Worm (Caenorhabditis elegans) whole organism, L4 larva: Measurements from ENCODE around the gene F26A10.2.

Experiments
- F10B5.3 ChIP-seq: sonication (generic microtip); optimal IDR thresholded peaks from 2 replicates; lab custom pipeline; 2016; ENCODE audit warnings: mild to moderate bottlenecking, missing genetic modification characterization, missing compliant biosample characterization
- F49E8.2 ChIP-seq: sonication (generic microtip); optimal IDR thresholded peaks from 2 replicates; lab custom pipeline; 2016; ENCODE audit warnings: missing compliant biosample characterization, mild to moderate bottlenecking, missing genetic modification characterization, borderline replicate concordance
- Y105C5A.15 ChIP-seq: fragments of 200-800 bp; sonication (Bioruptor generic); IDR thresholded peaks from 2 replicates; pipeline ENCODE4 v1.3.6; 2022; ENCODE audit warnings: missing genetic modification characterization, missing compliant biosample characterization
- Y48G9A.11 ChIP-seq: fragments of 200-800 bp; sonication (Bioruptor generic); IDR thresholded peaks from 2 replicates; pipeline ENCODE4 v1.3.6; 2022; ENCODE audit warnings: missing genetic modification reagents, missing genetic modification characterization, missing compliant biosample characterization
- ZK337.2 ChIP-seq: fragments of 200-800 bp; sonication (Bioruptor generic); IDR thresholded peaks from 2 replicates; pipeline ENCODE4 v1.3.6; 2022; ENCODE audit warnings: missing genetic modification reagents, missing genetic modification characterization, missing compliant biosample characterization
- ZK546.5 ChIP-seq, 2 experiments: sonication (generic microtip); optimal IDR thresholded peaks; 2 replicates each; lab custom pipeline; 2017; ENCODE audit warnings: missing biosample characterization in 2 of 2, missing genetic modification characterization in 2 of 2
- aha-1 ChIP-seq: fragments of 150-350 bp; peaks from one replicate; lab custom pipeline; 2014; ENCODE audit warnings: missing biosample characterization, missing genetic modification characterization
- aly-2 ChIP-seq: sonication (generic microtip); optimal IDR thresholded peaks from 2 replicates; lab custom pipeline; 2018; ENCODE audit warnings: missing biosample characterization, missing genetic modification characterization
- attf-4 ChIP-seq: sonication (generic microtip); optimal IDR thresholded peaks from 3 replicates; lab custom pipeline; 2017; ENCODE audit warnings: missing biosample characterization, missing genetic modification characterization
- ceh-20 ChIP-seq: fragments of 200-800 bp; sonication (Bioruptor generic); IDR thresholded peaks from 2 replicates; pipeline ENCODE4 v1.3.6; 2022; ENCODE audit warnings: missing genetic modification reagents, missing genetic modification characterization, missing compliant biosample characterization
- ceh-28 ChIP-seq: fragments of 150-350 bp; optimal IDR thresholded peaks from 2 replicates; lab custom pipeline; 2014; ENCODE audit warnings: missing biosample characterization, missing genetic modification reagents, missing genetic modification characterization
- ceh-32 ChIP-seq: sonication (generic microtip); optimal IDR thresholded peaks from 2 replicates; lab custom pipeline; 2016; ENCODE audit warnings: mild to moderate bottlenecking, missing genetic modification characterization, missing compliant biosample characterization; ENCODE audit not compliant: poor library complexity
- ceh-82 ChIP-seq: sonication (generic microtip); optimal IDR thresholded peaks from 2 replicates; lab custom pipeline; 2017; ENCODE audit warnings: missing biosample characterization, missing genetic modification characterization
- ctbp-1 ChIP-seq: fragments of 200-800 bp; sonication (Bioruptor generic); IDR thresholded peaks from 2 replicates; pipeline ENCODE4 v1.3.6; 2022; ENCODE audit warnings: missing genetic modification reagents, missing genetic modification characterization, missing compliant biosample characterization
- daf-16 ChIP-seq, 3 experiments: sonication (generic microtip); optimal IDR thresholded peaks; 2 replicates each; lab custom pipeline; 2016 to 2017; ENCODE audit warnings: missing genetic modification characterization in 3 of 3, missing genetic modification reagents in 3 of 3, mild to moderate bottlenecking in 2 of 3, missing compliant biosample characterization in 2 of 3, missing biosample characterization in 1 of 3, moderate library complexity in 1 of 3
- dmd-9 ChIP-seq: fragments of 200-800 bp; sonication (Bioruptor generic); IDR thresholded peaks from 2 replicates; pipeline ENCODE4 v1.3.6; 2022; ENCODE audit warnings: missing genetic modification reagents, missing genetic modification characterization, missing compliant biosample characterization
- dve-1 ChIP-seq: sonication (generic microtip); optimal IDR thresholded peaks from 2 replicates; lab custom pipeline; 2017; ENCODE audit warnings: antibody characterized with exemption, mild to moderate bottlenecking, missing genetic modification characterization, missing compliant biosample characterization; ENCODE audit not compliant: insufficient read depth
- fos-1 ChIP-seq: fragments of 150-350 bp; optimal IDR thresholded peaks from 2 replicates; lab custom pipeline; 2014; ENCODE audit warnings: missing biosample characterization, missing genetic modification characterization
- gei-8 ChIP-seq: fragments of 200-800 bp; sonication (Bioruptor generic); optimal IDR thresholded peaks from 2 replicates; lab custom pipeline; 2018; ENCODE audit warnings: mild to moderate bottlenecking, missing genetic modification characterization, missing compliant biosample characterization
- hlh-11 ChIP-seq: fragments of 200-800 bp; sonication (Bioruptor generic); optimal IDR thresholded peaks from 2 replicates; lab custom pipeline; 2018; ENCODE audit warnings: mild to moderate bottlenecking, missing genetic modification characterization, missing compliant biosample characterization
- hlh-30 ChIP-seq: sonication (generic microtip); optimal IDR thresholded peaks from 2 replicates; lab custom pipeline; 2017; ENCODE audit warnings: antibody characterized with exemption, mild to moderate bottlenecking, missing genetic modification characterization, missing compliant biosample characterization; ENCODE audit not compliant: insufficient read depth
- hmg-1.1 ChIP-seq: fragments of 200-800 bp; sonication (Bioruptor generic); IDR thresholded peaks from 2 replicates; pipeline ENCODE4 v1.3.6; 2022; ENCODE audit warnings: missing genetic modification reagents, missing genetic modification characterization, missing compliant biosample characterization
- jun-1 ChIP-seq: fragments of 150-350 bp; optimal IDR thresholded peaks from 2 replicates; lab custom pipeline; 2014; ENCODE audit warnings: missing biosample characterization, missing genetic modification reagents, missing genetic modification characterization
- lim-7 ChIP-seq: fragments of 200-800 bp; sonication (Bioruptor generic); IDR thresholded peaks from 2 replicates; pipeline ENCODE4 v1.3.6; 2022; ENCODE audit warnings: missing genetic modification characterization, missing compliant biosample characterization
- lin-39 ChIP-seq: fragments of 150-350 bp; optimal IDR thresholded peaks from 2 replicates; lab custom pipeline; 2014; ENCODE audit warnings: missing biosample characterization, missing genetic modification reagents, missing genetic modification characterization
- lsy-2 ChIP-seq, 2 experiments: fragments of 150-350 bp in 1 of 2; sonication (generic microtip) in 1 of 2; optimal IDR thresholded peaks; 2 replicates each; lab custom pipeline; 2014 to 2017; ENCODE audit warnings: missing biosample characterization in 2 of 2, missing genetic modification characterization in 2 of 2
- mdl-1 ChIP-seq, 2 experiments: fragments of 150-350 bp in 1 of 2; sonication (generic microtip) in 1 of 2; optimal IDR thresholded peaks; 2 replicates each; lab custom pipeline; 2014 to 2017; ENCODE audit warnings: missing biosample characterization in 2 of 2, missing genetic modification characterization in 2 of 2
- mes-2 ChIP-seq: sonication (generic microtip); optimal IDR thresholded peaks from 2 replicates; lab custom pipeline; 2016; ENCODE audit warnings: missing genotype, mild to moderate bottlenecking, missing genetic modification characterization, missing compliant biosample characterization; ENCODE audit not compliant: poor library complexity, severe bottlenecking
- mxl-3 ChIP-seq: fragments of 200-800 bp; sonication (Bioruptor generic); optimal IDR thresholded peaks from 2 replicates; lab custom pipeline; 2018; ENCODE audit warnings: mild to moderate bottlenecking, missing genetic modification characterization, missing compliant biosample characterization
- nhr-10 ChIP-seq: fragments of 150-350 bp; optimal IDR thresholded peaks from 2 replicates; lab custom pipeline; 2014; ENCODE audit warnings: missing biosample characterization, missing genetic modification characterization
- nhr-11 ChIP-seq: fragments of 150-350 bp; optimal IDR thresholded peaks from 2 replicates; lab custom pipeline; 2014; ENCODE audit warnings: missing biosample characterization, missing genetic modification characterization
- nhr-111 ChIP-seq: fragments of 200-800 bp; sonication (Bioruptor generic); optimal IDR thresholded peaks from 2 replicates; lab custom pipeline; 2018; ENCODE audit warnings: mild to moderate bottlenecking, missing genetic modification characterization, missing compliant biosample characterization
- nhr-25 ChIP-seq: sonication (generic microtip); optimal IDR thresholded peaks from 2 replicates; lab custom pipeline; 2017; ENCODE audit warnings: missing genetic modification characterization, mild to moderate bottlenecking, missing compliant biosample characterization, antibody characterized with exemption, moderate library complexity, borderline replicate concordance; ENCODE audit not compliant: insufficient read depth
- nhr-41 ChIP-seq: fragments of 200-800 bp; sonication (Bioruptor generic); IDR thresholded peaks from 2 replicates; pipeline ENCODE4 v1.3.6; 2022; ENCODE audit warnings: missing genetic modification reagents, missing genetic modification characterization, missing compliant biosample characterization
- saeg-2 ChIP-seq: fragments of 200-800 bp; sonication (Bioruptor generic); IDR thresholded peaks from 2 replicates; pipeline ENCODE4 v1.3.6; 2022; ENCODE audit warnings: missing genetic modification reagents, missing genetic modification characterization, missing compliant biosample characterization
- sdz-12 ChIP-seq: fragments of 200-800 bp; sonication (Bioruptor generic); optimal IDR thresholded peaks from 2 replicates; lab custom pipeline; 2018; ENCODE audit warnings: mild to moderate bottlenecking, missing genetic modification characterization, missing compliant biosample characterization
- snpc-4 ChIP-seq: fragments of 150-350 bp; optimal IDR thresholded peaks from 2 replicates; lab custom pipeline; 2014; ENCODE audit warnings: missing biosample characterization, missing genetic modification characterization
- spr-3 ChIP-seq: fragments of 200-800 bp; sonication (Bioruptor generic); optimal IDR thresholded peaks from 2 replicates; lab custom pipeline; 2018; ENCODE audit warnings: mild to moderate bottlenecking, missing genetic modification characterization, missing compliant biosample characterization
- unc-62 ChIP-seq, 3 experiments: fragments of 150-350 bp in 1 of 3; sonication (generic microtip); optimal IDR thresholded peaks in 2 of 3; peaks in 1 of 3; 1 replicate in 1 of 3; 2 replicates in 2 of 3; lab custom pipeline; 2014 to 2017; ENCODE audit warnings: missing biosample characterization in 3 of 3, missing genetic modification characterization in 3 of 3, missing genetic modification reagents in 3 of 3, missing genotype in 1 of 3
- zag-1 ChIP-seq: fragments of 150-350 bp; optimal IDR thresholded peaks from 2 replicates; lab custom pipeline; 2014; ENCODE audit warnings: missing biosample characterization, missing genetic modification characterization
- zfp-2 ChIP-seq: sonication (generic microtip); optimal IDR thresholded peaks from 2 replicates; lab custom pipeline; 2016; ENCODE audit warnings: mild to moderate bottlenecking, missing genetic modification characterization, missing compliant biosample characterization
- zfp-3 ChIP-seq: fragments of 200-800 bp; sonication (Bioruptor generic); conservative IDR thresholded peaks from 2 replicates; pipeline ENCODE4 v1.3.6; 2022; ENCODE audit warnings: missing genetic modification reagents, missing genetic modification characterization, missing compliant biosample characterization

The F26A10.2 gene

ce11 chrX:7645313-7645712 is at the start of gene F26A10.2:
Gene F26A10.2, minus strand, starts transcription at chrX:7645413.
- no peak for TF ChIP-seq saeg-2 (GFP tag; lab: Robert Waterston, UW)
- no peak for TF ChIP-seq F10B5.3
- TF ChIP-seq spr-3 (GFP tag; lab: Kevin White, UChicago) = no peak
- no peak for TF ChIP-seq aha-1
- TF ChIP-seq F49E8.2 (tag; lab: Kevin White, UChicago) = no peak
- TF ChIP-seq zfp-3 (GFP tag; lab: Robert Waterston, UW) = no peak
- TF ChIP-seq nhr-11 = no peak
- no peak for TF ChIP-seq mxl-3
- TF ChIP-seq dmd-9 (GFP tag; lab: Robert Waterston, UW) = no peak
- TF ChIP-seq Y48G9A.11 = no peak
- no peak for TF ChIP-seq ZK337.2

ce11 chrX:7689570-7689969 is 44.4 kb upstream of the F26A10.2 start:
- TF ChIP-seq aha-1 (peak; percentile 48), Y105C5A.15 (no peak), unc-62 (GFP tag; optimal IDR thresholded peaks at IDR 0.05 in 1 of 2; lab: Kevin White, UChicago) (peak in 1 of 2 experiments; percentile 71), unc-62 (tag; optimal IDR thresholded peaks at IDR 0.05; lab: Kevin White, UChicago) (no peak), dve-1 (tag; lab: Kevin White, UChicago) (no peak), nhr-111 (GFP tag; lab: Kevin White, UChicago) (no peak), jun-1 (tag; lab: Kevin White, UChicago) (no peak), ceh-28 (no peak), snpc-4 (no peak), fos-1 (no peak)

- no peak for TF ChIP-seq gei-8 (GFP tag; lab: Kevin White, UChicago)
- no peak for TF ChIP-seq attf-4 (tag; lab: Kevin White, UChicago)
- no peak for TF ChIP-seq lim-7 (GFP tag; lab: Robert Waterston, UW)
- no peak for TF ChIP-seq aly-2
- no peak for TF ChIP-seq zfp-2
- no peak for TF ChIP-seq ceh-20 (GFP tag; lab: Robert Waterston, UW)
- TF ChIP-seq nhr-41 (GFP tag; lab: Robert Waterston, UW) = no peak
- TF ChIP-seq ceh-82 (tag; lab: Kevin White, UChicago) = no peak
- no peak for TF ChIP-seq Y48G9A.11
- no peak for TF ChIP-seq nhr-25 (tag; lab: Kevin White, UChicago)
- no peak for TF ChIP-seq Y105C5A.15
- TF ChIP-seq zag-1 (tag; lab: Kevin White, UChicago) = no peak
- no peak for TF ChIP-seq ceh-32 (tag; lab: Kevin White, UChicago)
- no peak for TF ChIP-seq ceh-28
- no peak for TF ChIP-seq sdz-12 (GFP tag; lab: Kevin White, UChicago)
- no peak for TF ChIP-seq daf-16 (GFP tag; optimal IDR thresholded peaks at IDR 0.05; lab: Kevin White, UChicago)
- TF ChIP-seq daf-16 (tag; optimal IDR thresholded peaks at IDR 0.05; lab: Kevin White, UChicago) = no peak
Observed at ce11 chrX:7689119-7689518, 43.9 kb upstream of the F26A10.2 start, which contains the start of gene clik-2. Gene clik-2, minus strand, starts transcription at chrX:7689219.

- TF ChIP-seq sdz-12 (GFP tag; lab: Kevin White, UChicago) (no peak), mes-2 (tag; lab: Kevin White, UChicago) (peak; percentile 57), F10B5.3 (no peak), lin-39 (tag; lab: Kevin White, UChicago) (peak; percentile 50), hlh-11 (tag; lab: Kevin White, UChicago) (peak; percentile 3), lsy-2 (tag; optimal IDR thresholded peaks at IDR 0.05; lab: Kevin White, UChicago) (peak in 1 of 2 experiments; percentile 34), daf-16 (GFP tag; optimal IDR thresholded peaks at IDR 0.05; lab: Kevin White, UChicago) (no peak), daf-16 (tag; optimal IDR thresholded peaks at IDR 0.05; lab: Kevin White, UChicago) (peak; percentile 82), hlh-30 (tag; lab: Kevin White, UChicago) (peak; percentile 65), ceh-28 (peak; percentile 76), snpc-4 (no peak), ZK546.5 (tag; optimal IDR thresholded peaks at IDR 0.05; lab: Kevin White, UChicago) (no peak), mdl-1 (tag; optimal IDR thresholded peaks at IDR 0.05; lab: Kevin White, UChicago) (peak in 1 of 2 experiments; percentile 12), unc-62 (GFP tag; optimal IDR thresholded peaks at IDR 0.05 in 1 of 2; lab: Kevin White, UChicago) (peak in 1 of 2 experiments; percentile 99), unc-62 (tag; optimal IDR thresholded peaks at IDR 0.05; lab: Kevin White, UChicago) (no peak), hmg-1.1 (GFP tag; lab: Robert Waterston, UW) (peak; percentile 23; the same call in 1 of the 2 replicates), ctbp-1 (0 out of 2 replicates have a peak, but pooled peaks have one; percentile 42), nhr-10 (tag; lab: Kevin White, UChicago) (no peak)
Observed at ce11 chrX:7681965-7682946, 37.0 kb upstream of the F26A10.2 start, which contains the start of gene unc-18. Gene unc-18, plus strand, starts transcription at chrX:7682896.
